Worm (Caenorhabditis elegans) whole organism, L2 larva: ENCODE results near the gene C28D4.5.

Experiments used
- C34F6.9 ChIP-seq: fragments of 150-350 bp; optimal IDR thresholded peaks from 2 replicates; lab custom pipeline; 2014; ENCODE audit warnings: missing biosample characterization, missing genetic modification characterization
- F13H6.1 ChIP-seq: sonication (generic microtip); optimal IDR thresholded peaks from 2 replicates; lab custom pipeline; 2016; ENCODE audit warnings: missing genetic modification characterization, missing compliant biosample characterization
- R02D3.7 ChIP-seq: fragments of 150-350 bp; optimal IDR thresholded peaks from 2 replicates; lab custom pipeline; 2014; ENCODE audit warnings: missing biosample characterization, missing genetic modification characterization
- Y55F3AM.14 ChIP-seq: fragments of 200-800 bp; sonication (Bioruptor generic); optimal IDR thresholded peaks from 2 replicates; lab custom pipeline; 2018; ENCODE audit warnings: mild to moderate bottlenecking, missing genetic modification characterization, missing compliant biosample characterization
- ZK546.5 ChIP-seq: sonication (generic microtip); optimal IDR thresholded peaks from 2 replicates; lab custom pipeline; 2017; ENCODE audit warnings: missing biosample characterization, missing genetic modification characterization
- alr-1 ChIP-seq: fragments of 150-350 bp; optimal IDR thresholded peaks from 2 replicates; lab custom pipeline; 2014; ENCODE audit warnings: missing biosample characterization, missing genetic modification characterization
- ama-1 ChIP-seq: fragments of 150-350 bp; optimal IDR thresholded peaks from 2 replicates; lab custom pipeline; 2018; ENCODE audit warnings: inconsistent platforms
- blmp-1 ChIP-seq: sonication (generic microtip); optimal IDR thresholded peaks from 2 replicates; lab custom pipeline; 2017; ENCODE audit warnings: missing genetic modification characterization, mild to moderate bottlenecking, missing compliant biosample characterization, antibody characterized with exemption, moderate library complexity; ENCODE audit not compliant: insufficient read depth
- ceh-16 ChIP-seq: fragments of 150-350 bp; optimal IDR thresholded peaks from 2 replicates; lab custom pipeline; 2014; ENCODE audit warnings: missing biosample characterization, missing genetic modification characterization
- crh-2 ChIP-seq: sonication (generic microtip); optimal IDR thresholded peaks from 2 replicates; lab custom pipeline; 2017; ENCODE audit warnings: missing biosample characterization, missing genetic modification characterization
- dmd-4 ChIP-seq: sonication (generic microtip); optimal IDR thresholded peaks from 2 replicates; lab custom pipeline; 2017; ENCODE audit warnings: missing biosample characterization, missing genetic modification characterization
- egl-27 ChIP-seq: sonication (generic microtip); optimal IDR thresholded peaks from 3 replicates; lab custom pipeline; 2017; ENCODE audit warnings: missing biosample characterization, missing genetic modification reagents, missing genetic modification characterization
- elt-1 ChIP-seq: fragments of 150-350 bp; optimal IDR thresholded peaks from 2 replicates; lab custom pipeline; 2014; ENCODE audit warnings: missing biosample characterization, missing genetic modification characterization
- elt-3 ChIP-seq: sonication (generic microtip); optimal IDR thresholded peaks from 2 replicates; lab custom pipeline; 2017; ENCODE audit warnings: missing biosample characterization, missing genetic modification characterization
- fos-1 ChIP-seq: fragments of 150-350 bp; optimal IDR thresholded peaks from 2 replicates; lab custom pipeline; 2014; ENCODE audit warnings: missing biosample characterization, missing genetic modification characterization
- gmeb-1 ChIP-seq: fragments of 150-350 bp; optimal IDR thresholded peaks from 2 replicates; lab custom pipeline; 2014; ENCODE audit warnings: missing biosample characterization, missing genetic modification characterization
- lin-11 ChIP-seq: fragments of 150-350 bp; sonication (generic microtip); optimal IDR thresholded peaks from 2 replicates; lab custom pipeline; 2014; ENCODE audit warnings: missing biosample characterization, missing genetic modification characterization, inconsistent platforms, mixed read lengths
- lin-13 ChIP-seq: fragments of 150-350 bp; optimal IDR thresholded peaks from 2 replicates; lab custom pipeline; 2014; ENCODE audit warnings: missing biosample characterization, missing genetic modification reagents, missing genetic modification characterization
- lin-39 ChIP-seq: fragments of 150-350 bp; optimal IDR thresholded peaks from 2 replicates; lab custom pipeline; 2014; ENCODE audit warnings: missing biosample characterization, missing genetic modification reagents, missing genetic modification characterization
- lsy-2 ChIP-seq, 2 experiments: fragments of 150-350 bp in 1 of 2; sonication (generic microtip) in 1 of 2; optimal IDR thresholded peaks; 2 replicates each; lab custom pipeline; 2014 to 2017; ENCODE audit warnings: missing biosample characterization in 2 of 2, missing genetic modification characterization in 2 of 2
- mab-5 ChIP-seq: fragments of 150-350 bp; optimal IDR thresholded peaks from 2 replicates; lab custom pipeline; 2014; ENCODE audit warnings: missing biosample characterization, missing genetic modification characterization
- mbf-1 ChIP-seq: sonication (generic microtip); optimal IDR thresholded peaks from 2 replicates; lab custom pipeline; 2017; ENCODE audit warnings: missing biosample characterization, missing genetic modification characterization
- mdl-1 ChIP-seq, 2 experiments: fragments of 150-350 bp in 1 of 2; sonication (generic microtip) in 1 of 2; optimal IDR thresholded peaks; 2 replicates each; lab custom pipeline; 2017; ENCODE audit warnings: missing biosample characterization in 2 of 2, missing genetic modification characterization in 2 of 2
- nhr-11 ChIP-seq: fragments of 150-350 bp; optimal IDR thresholded peaks from 2 replicates; lab custom pipeline; 2014; ENCODE audit warnings: missing biosample characterization, missing genetic modification characterization
- nhr-129 ChIP-seq: fragments of 150-350 bp; optimal IDR thresholded peaks from 2 replicates; lab custom pipeline; 2014; ENCODE audit warnings: missing biosample characterization, missing genetic modification characterization
- nhr-21 ChIP-seq: fragments of 150-350 bp; optimal IDR thresholded peaks from 2 replicates; lab custom pipeline; 2014; ENCODE audit warnings: missing biosample characterization, missing genetic modification characterization
- nhr-237 ChIP-seq: fragments of 150-350 bp; optimal IDR thresholded peaks from 2 replicates; lab custom pipeline; 2014; ENCODE audit warnings: missing biosample characterization, missing genetic modification characterization
- nhr-25 ChIP-seq: fragments of 150-350 bp; sonication (generic microtip); optimal IDR thresholded peaks from 3 replicates; lab custom pipeline; 2014; ENCODE audit warnings: missing biosample characterization, missing genetic modification characterization
- nhr-6 ChIP-seq: fragments of 150-350 bp; optimal IDR thresholded peaks from 2 replicates; lab custom pipeline; 2014; ENCODE audit warnings: missing biosample characterization, missing genetic modification characterization
- nhr-77 ChIP-seq: fragments of 150-350 bp; optimal IDR thresholded peaks from 2 replicates; lab custom pipeline; 2014; ENCODE audit warnings: missing biosample characterization, missing genetic modification characterization
- sem-4 ChIP-seq: fragments of 150-350 bp; optimal IDR thresholded peaks from 2 replicates; lab custom pipeline; 2014; ENCODE audit warnings: missing biosample characterization, missing genetic modification reagents, missing genetic modification characterization
- sma-3 ChIP-seq: sonication (generic microtip); optimal IDR thresholded peaks from 2 replicates; lab custom pipeline; 2016; ENCODE audit warnings: missing genetic modification reagents, missing genetic modification characterization, missing compliant biosample characterization
- sma-9 ChIP-seq, 2 experiments: fragments of 150-350 bp in 1 of 2; sonication (generic microtip) in 1 of 2; optimal IDR thresholded peaks; 2 replicates each; lab custom pipeline; 2014 to 2016; ENCODE audit warnings: missing genetic modification characterization in 2 of 2, mild to moderate bottlenecking in 1 of 2, missing biosample characterization in 1 of 2, missing compliant biosample characterization in 1 of 2, missing genetic modification reagents in 1 of 2, moderate library complexity in 1 of 2
- snpc-4 ChIP-seq: fragments of 150-350 bp; optimal IDR thresholded peaks from 2 replicates; lab custom pipeline; 2014; ENCODE audit warnings: missing biosample characterization, missing genetic modification characterization
- unc-55 ChIP-seq: fragments of 150-350 bp; sonication (generic microtip); optimal IDR thresholded peaks from 3 replicates; lab custom pipeline; 2014; ENCODE audit warnings: missing biosample characterization, missing genetic modification reagents, missing genetic modification characterization
- zag-1 ChIP-seq: fragments of 150-350 bp; optimal IDR thresholded peaks from 2 replicates; lab custom pipeline; 2014; ENCODE audit warnings: missing biosample characterization, missing genetic modification characterization
- ztf-1 ChIP-seq: fragments of 200-800 bp; sonication (Bioruptor generic); conservative IDR thresholded peaks from 2 replicates; pipeline ENCODE4 v1.3.6; 2022; ENCODE audit warnings: missing genetic modification characterization, missing compliant biosample characterization
- ztf-4 ChIP-seq: fragments of 150-350 bp; optimal IDR thresholded peaks from 2 replicates; lab custom pipeline; 2014; ENCODE audit warnings: missing biosample characterization, missing genetic modification characterization

Gene C28D4.5

DNA sequence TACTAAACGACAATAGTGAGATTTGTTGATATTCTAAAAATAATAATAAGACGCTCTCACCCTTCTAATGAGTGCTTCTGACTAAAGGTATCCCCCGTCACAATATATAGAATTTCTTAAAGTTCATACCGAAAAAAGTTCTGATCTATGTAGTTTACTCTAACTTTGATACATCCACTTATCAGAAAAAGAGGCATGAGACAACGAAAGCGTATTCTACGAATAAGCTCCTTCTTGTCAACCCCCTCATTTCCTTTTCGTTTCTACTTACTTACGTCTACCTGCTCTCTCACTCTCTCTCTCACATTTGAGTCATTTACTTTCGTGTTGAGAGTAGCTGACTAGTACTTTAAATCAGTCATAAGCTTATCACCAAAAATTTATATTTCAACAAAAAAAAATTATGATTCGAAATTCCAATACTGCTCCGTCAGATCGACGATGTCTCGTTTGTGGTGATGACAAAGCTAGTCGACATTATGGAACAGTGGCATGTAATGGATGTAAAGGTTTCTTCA lies 21.1 kb downstream of the C28D4.5 start:
- TF ChIP-seq mdl-1 (tag; optimal IDR thresholded peaks at IDR 0.05; lab: Kevin White, UChicago) (no peak), nhr-21 (peak; percentile 47), sma-9 (GFP tag; optimal IDR thresholded peaks at IDR 0.05; lab: Kevin White, UChicago) (peak; percentile 4), sma-9 (tag; optimal IDR thresholded peaks at IDR 0.05; lab: Kevin White, UChicago) (no peak), lsy-2 (tag; optimal IDR thresholded peaks at IDR 0.05; lab: Kevin White, UChicago) (peak in 1 of 2 experiments; percentile 29), nhr-237 (tag; lab: Kevin White, UChicago) (no peak), elt-1 (tag; lab: Kevin White, UChicago) (no peak)

DNA sequence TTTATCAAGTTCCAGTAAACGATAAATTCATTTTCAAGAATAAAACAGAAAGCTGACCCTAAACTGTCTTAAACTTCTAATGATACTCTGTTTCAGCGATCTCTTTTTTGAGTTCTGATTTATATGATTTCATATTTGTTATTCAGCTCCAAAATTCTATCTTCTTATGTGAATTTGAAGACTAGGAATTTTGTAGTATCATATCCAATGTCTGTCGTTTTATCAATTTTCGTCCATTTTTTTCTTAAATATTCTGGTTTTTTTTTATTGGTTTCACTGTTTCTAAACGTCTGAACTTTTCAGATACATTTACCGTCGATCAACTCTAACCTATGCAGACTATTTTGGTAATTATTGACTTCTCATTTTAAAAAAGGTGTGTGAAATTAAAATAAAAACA lies 21.7 kb downstream of the C28D4.5 start, which contains the start of the genes nhr-138 and C28D4.18:
TSS of gene nhr-138 (plus strand) at position 304 of the 400 bp plus-strand sequence.
TSS of gene C28D4.18 (plus strand) at position 333 of the 400 bp plus-strand sequence.
- TF ChIP-seq egl-27 (no peak), nhr-11 (tag; lab: Kevin White, UChicago) (no peak), ztf-4 (tag; lab: Kevin White, UChicago) (no peak), nhr-21 (no peak), blmp-1 (no peak), F13H6.1 (tag; lab: Kevin White, UChicago) (no peak), lin-13 (GFP tag; lab: Kevin White, UChicago) (no peak)

DNA sequence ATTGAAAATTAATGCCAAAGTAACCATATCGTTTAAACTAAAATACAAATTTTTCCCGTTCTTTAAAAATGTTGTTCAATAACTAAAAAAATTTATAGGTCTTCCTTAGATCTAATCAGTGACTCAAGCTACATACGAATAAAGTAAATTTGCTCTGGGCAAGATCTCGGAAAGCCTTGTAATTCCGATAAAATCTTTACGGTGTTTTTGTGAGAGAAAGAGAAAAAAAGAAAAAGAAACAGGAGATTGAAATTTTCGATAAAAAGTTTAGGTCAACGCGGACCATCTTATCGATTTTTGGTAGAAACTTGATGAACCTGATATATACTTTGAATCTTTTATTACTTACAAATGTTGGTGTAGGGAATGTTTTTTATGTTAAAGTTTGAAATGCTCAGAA lies 23.5 kb downstream of the C28D4.5 start:
- TF ChIP-seq sma-9 (GFP tag; optimal IDR thresholded peaks at IDR 0.05; lab: Kevin White, UChicago) (peak; percentile 64), sma-9 (tag; optimal IDR thresholded peaks at IDR 0.05; lab: Kevin White, UChicago) (no peak), nhr-25 (peak; percentile 41), ztf-4 (tag; lab: Kevin White, UChicago) (no peak), elt-1 (tag; lab: Kevin White, UChicago) (peak; percentile 55)

DNA sequence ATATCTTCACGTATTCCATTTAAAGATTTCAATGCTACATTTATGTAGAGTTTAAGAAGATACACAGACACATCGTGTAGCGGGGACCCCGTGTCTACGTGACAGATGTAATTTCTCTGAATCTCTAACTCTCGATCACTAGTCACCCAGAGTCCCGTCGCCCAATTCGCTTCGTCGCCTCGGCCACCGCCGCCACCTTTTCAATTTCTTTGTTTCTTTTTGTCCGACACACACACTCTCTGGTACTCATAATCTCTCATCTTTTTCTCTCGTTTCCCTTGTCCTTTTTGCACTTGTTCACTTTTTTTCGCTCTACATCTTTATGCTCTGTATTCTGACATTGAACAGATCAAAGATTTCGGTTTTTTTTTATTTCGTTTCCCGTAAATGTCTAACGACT lies 28.3 kb downstream of the C28D4.5 start:
- no peak for TF ChIP-seq ztf-1
- TF ChIP-seq lin-13 (GFP tag; lab: Kevin White, UChicago) = peak; percentile 75
- no peak for TF ChIP-seq snpc-4
- peak; percentile 92 for TF ChIP-seq fos-1 (tag; lab: Kevin White, UChicago)
- TF ChIP-seq ceh-16 (tag; lab: Kevin White, UChicago) = peak; percentile 45
- TF ChIP-seq lsy-2 (tag; optimal IDR thresholded peaks at IDR 0.05; lab: Kevin White, UChicago) = peak; percentile 8 to 65
- TF ChIP-seq egl-27 = peak; percentile 44
- no peak for TF ChIP-seq mbf-1 (tag; lab: Kevin White, UChicago)
- TF ChIP-seq nhr-129 = peak; percentile 82
- TF ChIP-seq dmd-4 = no peak
- TF ChIP-seq sem-4 = peak; percentile 87
- peak in 1 of 2 experiments; percentile 63 for TF ChIP-seq mdl-1 (tag; optimal IDR thresholded peaks at IDR 0.05; lab: Kevin White, UChicago)
- peak; percentile 48 for TF ChIP-seq zag-1 (tag; lab: Kevin White, UChicago)
- TF ChIP-seq ZK546.5 = no peak
- TF ChIP-seq crh-2 (tag; lab: Kevin White, UChicago) = peak; percentile 82
- TF ChIP-seq blmp-1 = peak; percentile 49
- no peak for TF ChIP-seq elt-3
- TF ChIP-seq nhr-77 = no peak
- TF ChIP-seq mab-5 (tag; lab: Kevin White, UChicago) = peak; percentile 5
- TF ChIP-seq sma-3 (GFP tag; lab: Kevin White, UChicago) = peak; percentile 67
- no peak for TF ChIP-seq alr-1
- TF ChIP-seq nhr-21 = peak; percentile 62
- TF ChIP-seq Y55F3AM.14 = peak; percentile 68
- peak; percentile 83 for TF ChIP-seq C34F6.9 (tag; lab: Kevin White, UChicago)
- peak; percentile 89 for TF ChIP-seq F13H6.1 (tag; lab: Kevin White, UChicago)
- TF ChIP-seq nhr-6 (tag; lab: Kevin White, UChicago) = peak; percentile 9
- TF ChIP-seq R02D3.7 (tag; lab: Kevin White, UChicago) = no peak
- peak; percentile 67 for TF ChIP-seq unc-55 (GFP tag; lab: Kevin White, UChicago)
- peak; percentile 23 for TF ChIP-seq ztf-4 (tag; lab: Kevin White, UChicago)
- peak; percentile 23 for TF ChIP-seq gmeb-1
- TF ChIP-seq lin-39 = no peak
- TF ChIP-seq ama-1 (lab: Kevin White, UChicago) = peak; percentile 41
- peak; percentile 66 for TF ChIP-seq nhr-25
- peak; percentile 55 for TF ChIP-seq lin-11 (tag; lab: Kevin White, UChicago)
- peak; percentile 92 for TF ChIP-seq sma-9 (GFP tag; optimal IDR thresholded peaks at IDR 0.05; lab: Kevin White, UChicago)
- TF ChIP-seq sma-9 (tag; optimal IDR thresholded peaks at IDR 0.05; lab: Kevin White, UChicago) = no peak
